Worm (Caenorhabditis elegans): ENCODE results near the gene lido-18.

The lido-18 gene

ce11 chrIII:7710943-7711342 lies 48.9 kb downstream of the lido-18 start (continued):
- no peak for TF ChIP-seq unc-98 (GFP tag; IDR thresholded peaks at IDR 0.05)
- no peak for TF ChIP-seq lin-39 (tag; optimal IDR thresholded peaks at IDR 0.05)
- no peak for TF ChIP-seq aha-1 (tag; optimal IDR thresholded peaks at IDR 0.05)
- TF ChIP-seq efl-3 (GFP tag; optimal IDR thresholded peaks at IDR 0.05) = no peak
- no peak for TF ChIP-seq Y116A8C.19 (tag; optimal IDR thresholded peaks at IDR 0.05; ENCODE audit: borderline replicate concordance)
- TF ChIP-seq tlp-1 (tag; optimal IDR thresholded peaks at IDR 0.05) = no peak
- TF ChIP-seq elt-3 (tag; optimal IDR thresholded peaks at IDR 0.05) = no peak
- TF ChIP-seq F16B12.6 (tag; optimal IDR thresholded peaks at IDR 0.05) = peak; percentile 79
- no peak for TF ChIP-seq fkh-4 (tag; optimal IDR thresholded peaks at IDR 0.05; ENCODE audit: borderline replicate concordance)
- peak; percentile 86 for TF ChIP-seq lin-13 (GFP tag; optimal IDR thresholded peaks at IDR 0.05)
- TF ChIP-seq dpl-1 (GFP tag; optimal IDR thresholded peaks at IDR 0.05) = peak in 2 of 3 experiments; percentile 26 to 59
- peak; percentile 43 for TF ChIP-seq C16A3.4 (tag; optimal IDR thresholded peaks at IDR 0.05)
- TF ChIP-seq C34B4.2 (tag; optimal IDR thresholded peaks at IDR 0.05) = no peak
- TF ChIP-seq ceh-90 (tag; optimal IDR thresholded peaks at IDR 0.05) = no peak
- TF ChIP-seq sup-37 (GFP tag; optimal IDR thresholded peaks at IDR 0.05) = no peak
- TF ChIP-seq snpc-4 (tag; optimal IDR thresholded peaks at IDR 0.05) = no peak
- no peak for TF ChIP-seq aly-2 (tag; optimal IDR thresholded peaks at IDR 0.05)
- TF ChIP-seq nhr-76 (tag; optimal IDR thresholded peaks at IDR 0.05) = no peak
- TF ChIP-seq blmp-1 (tag; optimal IDR thresholded peaks at IDR 0.05) = peak; percentile 81
- TF ChIP-seq hlh-4 (tag; optimal IDR thresholded peaks at IDR 0.05) = no peak
- TF ChIP-seq unc-130 (tag; optimal IDR thresholded peaks at IDR 0.05) = no peak
- no peak for TF ChIP-seq isw-1 (GFP tag; IDR thresholded peaks at IDR 0.05)
- peak; percentile 69 for TF ChIP-seq mep-1 (tag; optimal IDR thresholded peaks at IDR 0.05)
- no peak for TF ChIP-seq unc-62 (GFP tag; optimal IDR thresholded peaks at IDR 0.05)
- no peak for TF ChIP-seq unc-86 (tag; optimal IDR thresholded peaks at IDR 0.05)
- peak; percentile 46 for TF ChIP-seq rnt-1 (tag; optimal IDR thresholded peaks at IDR 0.05)
- peak; percentile 33 to 36 for TF ChIP-seq efl-1 (optimal IDR thresholded peaks at IDR 0.05)
- TF ChIP-seq efl-1 (GFP tag; optimal IDR thresholded peaks at IDR 0.05 in 1 of 2) = peak; percentile 46 to 83
- peak in 1 of 2 experiments; percentile 29 for TF ChIP-seq mdl-1 (tag; optimal IDR thresholded peaks at IDR 0.05)
- peak; percentile 35 for TF ChIP-seq lin-15B (tag; optimal IDR thresholded peaks at IDR 0.05)
- TF ChIP-seq hpl-2 (GFP tag; optimal IDR thresholded peaks at IDR 0.05) = no peak
- TF ChIP-seq lir-3 (tag; optimal IDR thresholded peaks at IDR 0.05; ENCODE audit: poor library complexity) = no peak
- no peak for TF ChIP-seq egl-13 (tag; optimal IDR thresholded peaks at IDR 0.05)
- TF ChIP-seq nhr-237 (tag; optimal IDR thresholded peaks at IDR 0.05) = no peak
- TF ChIP-seq fkh-10 (GFP tag; optimal IDR thresholded peaks at IDR 0.05) = no peak
- no peak for TF ChIP-seq nhr-11 (tag; optimal IDR thresholded peaks at IDR 0.05)
- TF ChIP-seq sptf-1 (tag; optimal IDR thresholded peaks at IDR 0.05) = no peak
- TF ChIP-seq vab-15 (tag; optimal IDR thresholded peaks at IDR 0.05) = no peak
- no peak for TF ChIP-seq mef-2 (tag; optimal IDR thresholded peaks at IDR 0.05)

- TF ChIP-seq efl-1 (optimal IDR thresholded peaks at IDR 0.05) = no peak
- peak in 1 of 2 experiments; percentile 5 for TF ChIP-seq efl-1 (GFP tag; optimal IDR thresholded peaks at IDR 0.05 in 1 of 2)
- no peak for TF ChIP-seq ceh-8 (GFP tag; optimal IDR thresholded peaks at IDR 0.05)
These were observed 49.4 kb downstream of the lido-18 start for ce11 chrIII:7711495-7711894.

- TF ChIP-seq dpl-1 (GFP tag; optimal IDR thresholded peaks at IDR 0.05) = peak in 2 of 3 experiments; percentile 34 to 63
- TF ChIP-seq mdl-1 (tag; optimal IDR thresholded peaks at IDR 0.05) = no peak
- peak; percentile 26; the same call in 1 of the 2 replicates for TF ChIP-seq nhr-19 (GFP tag; conservative IDR thresholded peaks at IDR 0.05)
- TF ChIP-seq ztf-4 (tag; optimal IDR thresholded peaks at IDR 0.05) = no peak
- no peak for TF ChIP-seq nhr-84 (tag; optimal IDR thresholded peaks at IDR 0.05)
- no peak for TF ChIP-seq ceh-8 (GFP tag; optimal IDR thresholded peaks at IDR 0.05)
- TF ChIP-seq lin-14 (GFP tag; optimal IDR thresholded peaks at IDR 0.05) = peak; percentile 22
- peak; percentile 24 for TF ChIP-seq nhr-20 (tag; optimal IDR thresholded peaks at IDR 0.05)
- TF ChIP-seq nhr-90 (tag; optimal IDR thresholded peaks at IDR 0.05; ENCODE audit: poor library complexity) = no peak
- TF ChIP-seq zag-1 (tag; optimal IDR thresholded peaks at IDR 0.05) = no peak
- peak; percentile 63 for TF ChIP-seq F16B12.6 (tag; optimal IDR thresholded peaks at IDR 0.05)
- TF ChIP-seq ces-1 (GFP tag; optimal IDR thresholded peaks at IDR 0.05) = no peak
- peak; percentile 53 for TF ChIP-seq lin-15B (tag; optimal IDR thresholded peaks at IDR 0.05)
- TF ChIP-seq tbx-2 (tag; optimal IDR thresholded peaks at IDR 0.05) = peak; percentile 18
- no peak for TF ChIP-seq ets-5 (GFP tag; IDR thresholded peaks at IDR 0.05)
- no peak for TF ChIP-seq ceh-82 (tag; optimal IDR thresholded peaks at IDR 0.05)
- peak; percentile 48 to 83 for TF ChIP-seq efl-1 (optimal IDR thresholded peaks at IDR 0.05)
- TF ChIP-seq efl-1 (GFP tag; optimal IDR thresholded peaks at IDR 0.05 in 1 of 2) = peak; percentile 34 to 92
- TF ChIP-seq xbp-1 (tag; optimal IDR thresholded peaks at IDR 0.05) = peak; percentile 20
These were observed 49.9 kb downstream of the lido-18 start, which contains the start of gene C03B8.3 for ce11 chrIII:7711908-7712359. Gene C03B8.3, plus strand, starts transcription at chrIII:7712309.
